Fruit fly (Drosophila melanogaster) whole organism, adult: ENCODE results near the gene eIF5B.

Experiments used
- CG11617 ChIP-seq: fragments of 200-800 bp; sonication (Bioruptor generic); optimal IDR thresholded peaks from 2 replicates; lab custom pipeline; 2017; ENCODE audit warnings: mild to moderate bottlenecking, missing biosample characterization, missing genetic modification reagents, missing genetic modification characterization
- CG12768 ChIP-seq: fragments of 200-800 bp; sonication (Bioruptor generic); optimal IDR thresholded peaks from 2 replicates; lab custom pipeline; 2017; ENCODE audit warnings: missing biosample characterization, missing genetic modification characterization, mild to moderate bottlenecking, moderate library complexity, missing genetic modification reagents
- CG14711 ChIP-seq: fragments of 200-800 bp; sonication (Bioruptor generic); optimal IDR thresholded peaks from 2 replicates; lab custom pipeline; 2018; ENCODE audit warnings: missing biosample characterization, mild to moderate bottlenecking, missing genetic modification characterization, moderate library complexity
- CG1620 ChIP-seq: fragments of 200-800 bp; sonication (Bioruptor generic); optimal IDR thresholded peaks from 2 replicates; lab custom pipeline; 2016; ENCODE audit warnings: missing biosample characterization, missing genetic modification characterization
- CG33017 ChIP-seq: fragments of 200-800 bp; sonication (Bioruptor generic); optimal IDR thresholded peaks from 2 replicates; lab custom pipeline; 2018; ENCODE audit warnings: missing biosample characterization, mild to moderate bottlenecking, missing genetic modification characterization, moderate library complexity
- CG5204 ChIP-seq: fragments of 200-800 bp; sonication (Bioruptor generic); optimal IDR thresholded peaks from 2 replicates; lab custom pipeline; 2016; ENCODE audit warnings: missing biosample characterization, missing genetic modification characterization
- CG7045 ChIP-seq: fragments of 200-800 bp; sonication (Bioruptor generic); optimal IDR thresholded peaks from 2 replicates; lab custom pipeline; 2017; ENCODE audit warnings: missing biosample characterization, mild to moderate bottlenecking, missing genetic modification characterization
- CG7101 ChIP-seq: fragments of 200-800 bp; sonication (Bioruptor generic); optimal IDR thresholded peaks from 2 replicates; lab custom pipeline; 2018; ENCODE audit warnings: missing biosample characterization, mild to moderate bottlenecking, missing genetic modification characterization, moderate library complexity
- Clk ChIP-seq: fragments of 200-800 bp; sonication (Bioruptor generic); optimal IDR thresholded peaks from 2 replicates; lab custom pipeline; 2017; ENCODE audit warnings: missing biosample characterization, missing genetic modification characterization
- Crg-1 ChIP-seq: fragments of 200-800 bp; sonication (Bioruptor generic); optimal IDR thresholded peaks from 2 replicates; lab custom pipeline; 2016; ENCODE audit warnings: missing biosample characterization, missing genetic modification characterization
- Hr96 ChIP-seq: fragments of 200-800 bp; sonication (Bioruptor generic); optimal IDR thresholded peaks from 2 replicates; lab custom pipeline; 2016; ENCODE audit warnings: missing biosample characterization, missing genetic modification characterization
- Mnt ChIP-seq: fragments of 200-800 bp; sonication (Bioruptor generic); optimal IDR thresholded peaks from 2 replicates; lab custom pipeline; 2016; ENCODE audit warnings: missing biosample characterization, mild to moderate bottlenecking, missing genetic modification characterization
- bab1 ChIP-seq: fragments of 200-800 bp; sonication (Bioruptor generic); optimal IDR thresholded peaks from 3 replicates; lab custom pipeline; 2019; ENCODE audit warnings: missing biosample characterization, mild to moderate bottlenecking, missing genetic modification characterization, moderate library complexity
- cic ChIP-seq: fragments of 200-800 bp; sonication (Bioruptor generic); optimal IDR thresholded peaks from 2 replicates; lab custom pipeline; 2017; ENCODE audit warnings: missing biosample characterization, mild to moderate bottlenecking, missing genetic modification characterization, moderate library complexity
- cnc ChIP-seq, 2 experiments: fragments of >200 bp; optimal IDR thresholded peaks; 2 replicates each; lab custom pipeline; 2017
- kay ChIP-seq: fragments of 200-800 bp; sonication (Bioruptor generic); peaks from one replicate; lab custom pipeline; 2016; ENCODE audit warnings: missing biosample characterization, missing genetic modification characterization, borderline replicate concordance
- ovo ChIP-seq: fragments of 200-800 bp; sonication (Bioruptor generic); optimal IDR thresholded peaks from 2 replicates; lab custom pipeline; 2016; ENCODE audit warnings: missing biosample characterization, missing genetic modification characterization
- tj ChIP-seq: fragments of 200-800 bp; sonication (Bioruptor generic); optimal IDR thresholded peaks from 3 replicates; lab custom pipeline; 2017; ENCODE audit warnings: missing biosample characterization, mild to moderate bottlenecking, missing genetic modification characterization, moderate library complexity
- toe ChIP-seq: fragments of 200-800 bp; sonication (Bioruptor generic); optimal IDR thresholded peaks from 2 replicates; lab custom pipeline; 2016; ENCODE audit warnings: missing biosample characterization, missing genetic modification characterization

Gene eIF5B

dm6 chr3L:3388708-3389665, 71.8 kb downstream of the eIF5B start:
- TF ChIP-seq CG33017 (no peak), toe (GFP tag; lab: Kevin White, UChicago) (no peak), cnc (optimal IDR thresholded peaks at IDR 0.05; lab: Kevin White, UChicago) (no peak), CG7101 (tag; lab: Kevin White, UChicago) (no peak)

dm6 chr3L:3387619-3388018, 73.2 kb downstream of the eIF5B start:
- TF ChIP-seq CG7045 (GFP tag; lab: Kevin White, UChicago) = no peak
- no peak for TF ChIP-seq bab1 (GFP tag; lab: Kevin White, UChicago)
- no peak for TF ChIP-seq Mnt (GFP tag; lab: Kevin White, UChicago)

DNA sequence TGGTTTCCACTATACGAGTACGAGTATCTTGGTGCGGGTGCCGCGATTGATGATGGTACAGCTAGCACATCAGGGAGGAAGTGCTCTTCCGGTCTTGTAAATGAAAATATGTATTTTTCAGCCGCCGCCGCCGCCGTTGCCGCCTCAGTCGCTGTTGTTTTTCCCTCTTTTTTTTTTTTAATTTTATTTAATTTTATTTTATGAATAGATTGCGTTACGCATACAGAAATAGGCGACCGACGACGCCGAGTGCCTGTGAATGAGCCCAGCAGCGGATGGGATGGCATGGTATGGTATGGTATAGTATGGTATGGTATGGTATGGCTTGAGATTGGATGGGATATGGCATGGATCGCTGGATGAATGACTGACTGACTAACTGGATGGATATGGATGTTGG, 74.0 kb downstream of the eIF5B start:
- TF ChIP-seq tj (GFP tag; lab: Kevin White, UChicago) (no peak), CG7045 (GFP tag; lab: Kevin White, UChicago) (no peak), Crg-1 (no peak), cic (GFP tag; lab: Kevin White, UChicago) (no peak), ovo (GFP tag; lab: Kevin White, UChicago) (no peak), kay (GFP tag; lab: Kevin White, UChicago) (no peak)

dm6 chr3L:3385437-3385802, 75.4 kb downstream of the eIF5B start:
- TF ChIP-seq CG5204 = no peak
- TF ChIP-seq tj (GFP tag; lab: Kevin White, UChicago) = peak; percentile 55
- TF ChIP-seq CG1620 (GFP tag; lab: Kevin White, UChicago) = no peak

dm6 chr3L:3384596-3385436, 76.0 kb downstream of the eIF5B start:
- TF ChIP-seq Clk (no peak), Hr96 (GFP tag; lab: Kevin White, UChicago) (no peak), Mnt (GFP tag; lab: Kevin White, UChicago) (no peak), ovo (GFP tag; lab: Kevin White, UChicago) (no peak), CG1620 (GFP tag; lab: Kevin White, UChicago) (no peak), cic (GFP tag; lab: Kevin White, UChicago) (no peak), CG7101 (tag; lab: Kevin White, UChicago) (no peak), Crg-1 (no peak), CG11617 (no peak), CG14711 (tag; lab: Kevin White, UChicago) (no peak)

DNA sequence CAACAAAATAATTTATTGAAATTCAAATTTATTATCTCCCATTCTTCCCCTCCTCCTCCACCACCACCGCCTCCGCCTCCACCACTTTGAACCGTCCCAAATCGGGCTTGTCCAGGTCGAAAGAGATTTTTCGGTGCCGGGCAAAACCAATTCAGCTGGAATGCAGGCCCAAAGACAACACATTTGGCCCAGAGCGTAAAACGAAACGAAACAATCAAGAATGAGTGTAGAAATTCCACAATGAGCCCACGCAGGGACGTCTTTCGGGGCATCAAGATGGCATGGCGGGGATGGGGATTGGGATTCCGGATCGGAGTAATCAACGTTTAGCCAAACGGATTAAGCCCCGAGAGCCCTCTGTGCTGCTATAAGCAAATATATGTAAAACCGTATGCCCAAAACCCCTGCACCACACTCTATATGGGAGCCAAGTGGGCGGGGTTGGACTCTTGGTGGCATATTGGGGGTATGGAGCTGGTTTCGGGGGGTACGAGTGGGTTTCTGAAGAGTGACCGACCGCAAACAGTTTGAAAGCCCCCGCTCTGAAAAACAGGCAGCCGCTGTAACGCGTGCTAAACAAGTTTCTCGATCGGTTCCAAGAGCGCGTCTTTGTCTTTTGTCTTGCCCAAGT, 76.7 kb downstream of the eIF5B start:
- TF ChIP-seq Crg-1 = no peak
- no peak for TF ChIP-seq toe (GFP tag; lab: Kevin White, UChicago)
- TF ChIP-seq CG1620 (GFP tag; lab: Kevin White, UChicago) = no peak
- TF ChIP-seq kay (GFP tag; lab: Kevin White, UChicago) = no peak
- no peak for TF ChIP-seq CG12768 (GFP tag; lab: Kevin White, UChicago)
- no peak for TF ChIP-seq CG11617
- no peak for TF ChIP-seq Hr96 (GFP tag; lab: Kevin White, UChicago)
- TF ChIP-seq bab1 (GFP tag; lab: Kevin White, UChicago) = no peak
- no peak for TF ChIP-seq cnc (optimal IDR thresholded peaks at IDR 0.05; lab: Kevin White, UChicago)

- TF ChIP-seq toe (GFP tag; lab: Kevin White, UChicago) (no peak), kay (GFP tag; lab: Kevin White, UChicago) (peak; percentile 62)
These were observed 78.3 kb downstream of the eIF5B start for dm6 chr3L:3382489-3382879.
